Worm (Caenorhabditis elegans): Measurements from ENCODE around the gene C53D6.6.

DNA sequence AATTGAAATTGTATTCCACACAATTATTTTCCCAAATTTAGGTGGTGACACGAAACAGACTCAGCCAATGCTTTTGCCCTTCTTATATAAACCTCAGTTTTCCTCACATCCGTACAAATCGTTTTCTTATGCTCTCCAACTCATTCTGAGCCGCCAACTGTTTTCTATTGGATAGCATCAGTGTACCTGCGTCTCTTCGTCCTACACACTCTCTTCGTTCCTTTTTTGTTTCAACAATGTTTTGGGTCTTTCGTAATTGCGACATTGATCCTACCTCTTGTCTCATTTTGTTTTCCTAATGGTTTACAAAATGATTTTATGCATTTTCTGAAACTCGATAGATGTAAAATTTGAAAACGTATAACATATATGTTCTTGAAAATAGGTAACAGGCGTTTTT lies 46.9 kb upstream of the C53D6.6 start:
- TF ChIP-seq attf-5 (GFP tag; optimal IDR thresholded peaks at IDR 0.05) (no peak), mxl-1 (tag; optimal IDR thresholded peaks at IDR 0.05) (no peak), egl-18 (GFP tag; IDR thresholded peaks at IDR 0.05) (no peak)
